Worm (Caenorhabditis elegans): Measurements from ENCODE around the gene Y2H9A.6.

ce11 chrV:13423608-13424007 lies 20.0 kb upstream of the Y2H9A.6 start, which contains the start of gene srv-10:
- no peak for TF ChIP-seq nhr-76 (tag; optimal IDR thresholded peaks at IDR 0.05)
- TF ChIP-seq lsy-2 (tag; optimal IDR thresholded peaks at IDR 0.05), result no peak
- TF ChIP-seq snpc-4 (tag; optimal IDR thresholded peaks at IDR 0.05), result no peak
- no peak for TF ChIP-seq fkh-8 (tag; optimal IDR thresholded peaks at IDR 0.05)
- TF ChIP-seq aha-1 (tag; optimal IDR thresholded peaks at IDR 0.05), result no peak
- TF ChIP-seq ztf-11 (tag; optimal IDR thresholded peaks at IDR 0.05), result no peak
- TF ChIP-seq ama-1 (optimal IDR thresholded peaks at IDR 0.05), result no peak
- TF ChIP-seq C04F5.9 (tag; optimal IDR thresholded peaks at IDR 0.05), result no peak
- no peak for TF ChIP-seq fkh-10 (GFP tag; optimal IDR thresholded peaks at IDR 0.05)
